Worm (Caenorhabditis elegans) whole organism, young adult: ENCODE results near the gene ZK792.5.
A peak's percentile ranks its signal among the peaks of the same experiment; 100 is the strongest.

Source experiments
- D2030.7 ChIP-seq: fragments of 200-800 bp; sonication (Bioruptor generic); IDR thresholded peaks from 2 replicates; pipeline ENCODE4 v1.3.6; 2022; ENCODE audit warnings: missing genetic modification reagents, missing genetic modification characterization, missing compliant biosample characterization
- F52B5.7 ChIP-seq: sonication (generic microtip); optimal IDR thresholded peaks from 2 replicates; lab custom pipeline; 2016; ENCODE audit warnings: mild to moderate bottlenecking, missing genetic modification characterization, missing compliant biosample characterization
- T07F8.4 ChIP-seq: sonication (generic microtip); optimal IDR thresholded peaks from 2 replicates; lab custom pipeline; 2016; ENCODE audit warnings: mild to moderate bottlenecking, missing genetic modification characterization, moderate library complexity, missing compliant biosample characterization
- T26A5.8 ChIP-seq: sonication (generic microtip); optimal IDR thresholded peaks from 2 replicates; lab custom pipeline; 2016; ENCODE audit warnings: missing genetic modification characterization, missing compliant biosample characterization
- Y53F4B.3 ChIP-seq: fragments of 200-800 bp; sonication (Bioruptor generic); IDR thresholded peaks from 2 replicates; pipeline ENCODE4 v1.3.6; 2022; ENCODE audit warnings: missing genetic modification reagents, missing genetic modification characterization, missing compliant biosample characterization
- Y67H2A.10 ChIP-seq: fragments of 200-800 bp; sonication (Bioruptor generic); conservative IDR thresholded peaks from 2 replicates; pipeline ENCODE4 v1.3.6; 2022; ENCODE audit warnings: missing genetic modification reagents, missing genetic modification characterization, missing compliant biosample characterization
- Y95B8A.8 ChIP-seq: fragments of 200-800 bp; sonication (Bioruptor generic); IDR thresholded peaks from 2 replicates; pipeline ENCODE4 v1.3.6; 2022; ENCODE audit warnings: missing genetic modification reagents, missing genetic modification characterization, missing compliant biosample characterization
- ZK185.1 ChIP-seq: sonication (generic microtip); optimal IDR thresholded peaks from 2 replicates; lab custom pipeline; 2016; ENCODE audit warnings: mild to moderate bottlenecking, missing genetic modification characterization, missing compliant biosample characterization; ENCODE audit not compliant: poor library complexity, severe bottlenecking
- aptf-2 ChIP-seq: fragments of 200-800 bp; sonication (Bioruptor generic); conservative IDR thresholded peaks from 2 replicates; pipeline ENCODE4 v1.3.6; 2022; ENCODE audit warnings: missing genetic modification reagents, missing genetic modification characterization, missing compliant biosample characterization
- aptf-3 ChIP-seq: fragments of 200-800 bp; sonication (Bioruptor generic); IDR thresholded peaks from 2 replicates; pipeline ENCODE4 v1.3.6; 2022; ENCODE audit warnings: missing genetic modification characterization, missing compliant biosample characterization
- athp-1 ChIP-seq: sonication (generic microtip); optimal IDR thresholded peaks from 2 replicates; lab custom pipeline; 2017; ENCODE audit warnings: mild to moderate bottlenecking, missing genetic modification characterization, missing compliant biosample characterization
- attf-5 ChIP-seq: fragments of 200-800 bp; sonication (Bioruptor generic); optimal IDR thresholded peaks from 2 replicates; lab custom pipeline; 2018; ENCODE audit warnings: mild to moderate bottlenecking, missing genetic modification characterization, missing compliant biosample characterization
- bed-1 ChIP-seq: fragments of 200-800 bp; sonication (Bioruptor generic); IDR thresholded peaks from 2 replicates; pipeline ENCODE4 v1.3.6; 2022; ENCODE audit warnings: missing genetic modification reagents, missing genetic modification characterization, missing compliant biosample characterization
- ccch-3 ChIP-seq: fragments of 200-800 bp; sonication (Bioruptor generic); optimal IDR thresholded peaks from 2 replicates; lab custom pipeline; 2018; ENCODE audit warnings: mild to moderate bottlenecking, missing genetic modification characterization, missing compliant biosample characterization
- cebp-1 ChIP-seq, 2 experiments: fragments of 200-800 bp in 1 of 2; sonication (Bioruptor generic) in 1 of 2; sonication (generic microtip) in 1 of 2; IDR thresholded peaks in 1 of 2; optimal IDR thresholded peaks in 1 of 2; 2 replicates each; pipeline versions ENCODE4 v1.3.6 to Lab custom; 2017 to 2022; ENCODE audit warnings: missing compliant biosample characterization in 2 of 2, missing genetic modification characterization in 2 of 2, mild to moderate bottlenecking in 1 of 2, missing genetic modification reagents in 1 of 2, moderate library complexity in 1 of 2
- ceh-100 ChIP-seq: fragments of 200-800 bp; sonication (Bioruptor generic); IDR thresholded peaks from 2 replicates; pipeline ENCODE4 v1.3.6; 2022; ENCODE audit warnings: missing genetic modification reagents, missing genetic modification characterization, missing compliant biosample characterization
- ceh-27 ChIP-seq: fragments of 200-800 bp; sonication (Bioruptor generic); optimal IDR thresholded peaks from 2 replicates; lab custom pipeline; 2018; ENCODE audit warnings: mild to moderate bottlenecking, missing genetic modification characterization, moderate library complexity, missing compliant biosample characterization
- ceh-58 ChIP-seq: fragments of 200-800 bp; sonication (Bioruptor generic); IDR thresholded peaks from 2 replicates; pipeline ENCODE4 v1.3.6; 2022; ENCODE audit warnings: missing genetic modification characterization, missing compliant biosample characterization
- ceh-79 ChIP-seq: sonication (generic microtip); optimal IDR thresholded peaks from 2 replicates; lab custom pipeline; 2017; ENCODE audit warnings: mild to moderate bottlenecking, missing genetic modification characterization, missing compliant biosample characterization
- dpl-1 ChIP-seq: fragments of 150-350 bp; optimal IDR thresholded peaks from 2 replicates; lab custom pipeline; 2014; ENCODE audit warnings: missing biosample characterization, missing genetic modification reagents, missing genetic modification characterization
- egl-18 ChIP-seq: fragments of 200-800 bp; sonication (Bioruptor generic); IDR thresholded peaks from 2 replicates; pipeline ENCODE4 v1.3.6; 2022; ENCODE audit warnings: missing genetic modification reagents, missing genetic modification characterization, missing compliant biosample characterization
- egrh-3 ChIP-seq: fragments of 200-800 bp; sonication (Bioruptor generic); IDR thresholded peaks from 2 replicates; pipeline ENCODE4 v1.3.6; 2022; ENCODE audit warnings: missing genetic modification reagents, missing genetic modification characterization, missing compliant biosample characterization
- gei-17 ChIP-seq: fragments of 200-800 bp; sonication (Bioruptor generic); optimal IDR thresholded peaks from 2 replicates; lab custom pipeline; 2018; ENCODE audit warnings: mild to moderate bottlenecking, missing genetic modification characterization, missing compliant biosample characterization
- hlh-26 ChIP-seq: fragments of 200-800 bp; sonication (Bioruptor generic); conservative IDR thresholded peaks from 2 replicates; pipeline ENCODE4 v1.3.6; 2022; ENCODE audit warnings: missing genetic modification reagents, missing genetic modification characterization, missing compliant biosample characterization
- hrde-1 ChIP-seq: sonication (generic microtip); optimal IDR thresholded peaks from 2 replicates; lab custom pipeline; 2016; ENCODE audit warnings: missing genetic modification characterization, mild to moderate bottlenecking, missing compliant biosample characterization, moderate library complexity, missing genotype, missing genetic modification reagents, borderline replicate concordance
- hsf-1 ChIP-seq: fragments of 200-800 bp; sonication (Bioruptor generic); IDR thresholded peaks from 2 replicates; pipeline ENCODE4 v1.3.6; 2022; ENCODE audit warnings: missing genetic modification reagents, missing genetic modification characterization, missing compliant biosample characterization
- lag-1 ChIP-seq: fragments of 200-800 bp; sonication (Bioruptor generic); IDR thresholded peaks from 2 replicates; pipeline ENCODE4 v1.3.6; 2022; ENCODE audit warnings: missing genetic modification reagents, missing genetic modification characterization, missing compliant biosample characterization
- lin-26 ChIP-seq: fragments of 200-800 bp; sonication (Bioruptor generic); IDR thresholded peaks from 2 replicates; pipeline ENCODE4 v1.3.6; 2022; ENCODE audit warnings: missing genetic modification reagents, missing genetic modification characterization, missing compliant biosample characterization
- lin-35 ChIP-seq, 3 experiments: fragments of 150-350 bp in 2 of 3; sonication (generic microtip) in 1 of 3; optimal IDR thresholded peaks; 2 replicates each; lab custom pipeline; 2014 to 2018; ENCODE audit warnings: missing biosample characterization in 3 of 3, missing genetic modification characterization in 3 of 3, missing genetic modification reagents in 3 of 3
- lsl-1 ChIP-seq: fragments of 200-800 bp; sonication (Bioruptor generic); optimal IDR thresholded peaks from 2 replicates; lab custom pipeline; 2018; ENCODE audit warnings: mild to moderate bottlenecking, missing genetic modification characterization, moderate library complexity, missing compliant biosample characterization
- mxl-1 ChIP-seq: sonication (generic microtip); optimal IDR thresholded peaks from 2 replicates; lab custom pipeline; 2016; ENCODE audit warnings: missing genetic modification characterization, missing compliant biosample characterization
- nfya-1 ChIP-seq: sonication (generic microtip); optimal IDR thresholded peaks from 2 replicates; lab custom pipeline; 2017; ENCODE audit warnings: antibody characterized with exemption, missing compliant biosample characterization, missing genetic modification characterization, borderline replicate concordance; ENCODE audit not compliant: insufficient read depth
- nhr-120 ChIP-seq: fragments of 200-800 bp; sonication (Bioruptor generic); IDR thresholded peaks from 2 replicates; pipeline ENCODE4 v1.3.6; 2022; ENCODE audit warnings: missing genetic modification characterization, missing compliant biosample characterization
- nhr-179 ChIP-seq: sonication (generic microtip); optimal IDR thresholded peaks from 2 replicates; lab custom pipeline; 2016; ENCODE audit warnings: mild to moderate bottlenecking, missing genetic modification characterization, missing compliant biosample characterization
- nhr-80 ChIP-seq: sonication (generic microtip); optimal IDR thresholded peaks from 2 replicates; lab custom pipeline; 2016; ENCODE audit warnings: missing genetic modification characterization, missing compliant biosample characterization
- rcor-1 ChIP-seq: fragments of 200-800 bp; sonication (Bioruptor generic); IDR thresholded peaks from 2 replicates; pipeline ENCODE4 v1.3.6; 2022; ENCODE audit warnings: missing genetic modification reagents, missing genetic modification characterization, missing compliant biosample characterization
- sdz-38 ChIP-seq: sonication (generic microtip); optimal IDR thresholded peaks from 2 replicates; lab custom pipeline; 2016; ENCODE audit warnings: missing genotype, missing genetic modification characterization, missing compliant biosample characterization
- sea-2 ChIP-seq: fragments of 200-800 bp; sonication (Bioruptor generic); IDR thresholded peaks from 2 replicates; pipeline ENCODE4 v1.3.6; 2022; ENCODE audit warnings: missing genetic modification characterization, missing compliant biosample characterization
- snpc-1.1 ChIP-seq: sonication (generic microtip); optimal IDR thresholded peaks from 2 replicates; lab custom pipeline; 2017; ENCODE audit warnings: missing genetic modification characterization, mild to moderate bottlenecking, missing compliant biosample characterization, antibody characterized with exemption, moderate library complexity, missing genotype, missing genetic modification reagents; ENCODE audit not compliant: insufficient read depth
- snpc-3.4 ChIP-seq: sonication (generic microtip); optimal IDR thresholded peaks from 2 replicates; lab custom pipeline; 2017; ENCODE audit warnings: missing genetic modification characterization, mild to moderate bottlenecking, missing compliant biosample characterization, antibody characterized with exemption, moderate library complexity, missing genotype, missing genetic modification reagents
- snpc-4 ChIP-seq, 5 experiments: fragments of 150-350 bp in 1 of 5; sonication (generic microtip) in 4 of 5; optimal IDR thresholded peaks; 2 replicates each; lab custom pipeline; 2014 to 2018; ENCODE audit warnings: missing genetic modification characterization in 5 of 5, missing biosample characterization in 3 of 5, antibody characterized with exemption in 2 of 5, mild to moderate bottlenecking in 2 of 5, missing compliant biosample characterization in 2 of 5, missing genotype in 2 of 5, moderate library complexity in 2 of 5, missing genetic modification reagents in 1 of 5
- unc-130 ChIP-seq: sonication (generic microtip); optimal IDR thresholded peaks from 2 replicates; lab custom pipeline; 2016; ENCODE audit warnings: missing genetic modification reagents, missing genetic modification characterization, missing compliant biosample characterization
- zfh-2 ChIP-seq: fragments of 200-800 bp; sonication (Bioruptor generic); conservative IDR thresholded peaks from 2 replicates; pipeline ENCODE4 v1.3.6; 2022; ENCODE audit warnings: missing genetic modification reagents, missing genetic modification characterization, missing compliant biosample characterization
- ztf-18 ChIP-seq: sonication (generic microtip); optimal IDR thresholded peaks from 2 replicates; lab custom pipeline; 2016; ENCODE audit warnings: missing genotype, mild to moderate bottlenecking, missing genetic modification characterization, missing compliant biosample characterization
- ztf-28 ChIP-seq: fragments of 200-800 bp; sonication (Bioruptor generic); IDR thresholded peaks from 2 replicates; pipeline ENCODE4 v1.3.6; 2022; ENCODE audit warnings: missing genetic modification reagents, missing genetic modification characterization, missing compliant biosample characterization
- ztf-6 ChIP-seq: fragments of 200-800 bp; sonication (Bioruptor generic); IDR thresholded peaks from 2 replicates; pipeline ENCODE4 v1.3.6; 2022; ENCODE audit warnings: missing genetic modification reagents, missing genetic modification characterization, missing compliant biosample characterization

ZK792.5 gene

ce11 chrIV:11692071-11692673 lies 4.3 kb upstream of the ZK792.5 start (continued):
- TF ChIP-seq snpc-4 (GFP tag; optimal IDR thresholded peaks at IDR 0.05; lab: Kevin White, UChicago), result no peak
- TF ChIP-seq snpc-4 (tag; optimal IDR thresholded peaks at IDR 0.05; lab: Kevin White, UChicago), result peak in 3 of 4 experiments; percentile 15 to 43 (median 25)
- no peak for TF ChIP-seq dpl-1 (GFP tag; lab: Kevin White, UChicago)
- peak; percentile 98 for TF ChIP-seq nhr-80 (tag; lab: Kevin White, UChicago)
- no peak for TF ChIP-seq aptf-3 (GFP tag; lab: Robert Waterston, UW)
- TF ChIP-seq ztf-28 (GFP tag; lab: Robert Waterston, UW), result no peak
- TF ChIP-seq ceh-79, result no peak
- no peak for TF ChIP-seq F52B5.7 (tag; lab: Kevin White, UChicago)
- TF ChIP-seq ztf-6 (GFP tag; lab: Robert Waterston, UW), result no peak
- peak; percentile 21 for TF ChIP-seq ztf-18 (tag; lab: Kevin White, UChicago)
- no peak for TF ChIP-seq nfya-1 (tag; lab: Kevin White, UChicago)
- TF ChIP-seq snpc-1.1 (tag; lab: Kevin White, UChicago), result no peak
- TF ChIP-seq mxl-1 (tag; lab: Kevin White, UChicago), result no peak
- no peak for TF ChIP-seq egl-18 (GFP tag; lab: Robert Waterston, UW)
- peak; percentile 48 for TF ChIP-seq gei-17 (GFP tag; lab: Kevin White, UChicago)
- no peak for TF ChIP-seq ceh-100 (GFP tag; lab: Robert Waterston, UW)
- no peak for TF ChIP-seq sea-2 (GFP tag; lab: Robert Waterston, UW)
- 0 out of 2 replicates have a peak, but pooled peaks have one; percentile 23 for TF ChIP-seq rcor-1 (GFP tag; lab: Robert Waterston, UW)
- no peak for TF ChIP-seq nhr-120 (GFP tag; lab: Robert Waterston, UW)
- TF ChIP-seq lag-1 (GFP tag; lab: Robert Waterston, UW), result no peak
- TF ChIP-seq egrh-3, result peak; percentile 47
- TF ChIP-seq hrde-1 (tag; lab: Kevin White, UChicago), result no peak
- 0 out of 2 replicates have a peak, but pooled peaks have one; percentile 27 for TF ChIP-seq Y67H2A.10 (GFP tag; lab: Robert Waterston, UW)
- TF ChIP-seq T07F8.4, result no peak
- TF ChIP-seq zfh-2, result peak; percentile 89
- peak; percentile 53 for TF ChIP-seq ZK185.1 (tag; lab: Kevin White, UChicago)
- peak; percentile 53; the same call in 1 of the 2 replicates for TF ChIP-seq lin-26 (GFP tag; lab: Robert Waterston, UW)
- peak; percentile 92 for TF ChIP-seq attf-5 (GFP tag; lab: Kevin White, UChicago)
- no peak for TF ChIP-seq D2030.7 (GFP tag; lab: Robert Waterston, UW)
- peak in 1 of 3 experiments; percentile 46 for TF ChIP-seq lin-35 (GFP tag; optimal IDR thresholded peaks at IDR 0.05; lab: Kevin White, UChicago)
- no peak for TF ChIP-seq lsl-1 (GFP tag; lab: Kevin White, UChicago)
- TF ChIP-seq ccch-3 (GFP tag; lab: Kevin White, UChicago), result no peak
- TF ChIP-seq snpc-3.4 (tag; lab: Kevin White, UChicago), result no peak
- no peak for TF ChIP-seq T26A5.8 (tag; lab: Kevin White, UChicago)
- TF ChIP-seq cebp-1 (GFP tag; IDR thresholded peaks at IDR 0.05; lab: Robert Waterston, UW), result no peak
- peak; percentile 72 for TF ChIP-seq cebp-1 (tag; optimal IDR thresholded peaks at IDR 0.05; lab: Kevin White, UChicago)
- TF ChIP-seq nhr-179 (tag; lab: Kevin White, UChicago), result no peak
- no peak for TF ChIP-seq hsf-1 (GFP tag; lab: Robert Waterston, UW)
- no peak for TF ChIP-seq aptf-2 (GFP tag; lab: Robert Waterston, UW)
- peak; percentile 32 for TF ChIP-seq ceh-27 (GFP tag; lab: Kevin White, UChicago)
- no peak for TF ChIP-seq hlh-26 (GFP tag; lab: Robert Waterston, UW)
- no peak for TF ChIP-seq ceh-58 (GFP tag; lab: Robert Waterston, UW)
- no peak for TF ChIP-seq Y95B8A.8 (GFP tag; lab: Robert Waterston, UW)
- TF ChIP-seq unc-130 (GFP tag; lab: Kevin White, UChicago), result no peak
- no peak for TF ChIP-seq Y53F4B.3
- TF ChIP-seq sdz-38, result no peak
- no peak for TF ChIP-seq athp-1 (tag; lab: Kevin White, UChicago)
- no peak for TF ChIP-seq bed-1
